Worm (Caenorhabditis elegans): ENCODE results near the gene K09F5.1.

The K09F5.1 gene

ce11 chrX:7726351-7726750 is 13.1 kb upstream of the K09F5.1 start:
- TF ChIP-seq nhr-28 (tag; optimal IDR thresholded peaks at IDR 0.05): no peak
- no peak for TF ChIP-seq egl-27 (tag; optimal IDR thresholded peaks at IDR 0.05)
- TF ChIP-seq skn-1 (tag; optimal IDR thresholded peaks at IDR 0.05): no peak
- TF ChIP-seq nhr-43 (tag; optimal IDR thresholded peaks at IDR 0.05; ENCODE audit: poor library complexity, severe bottlenecking): no peak
- no peak for TF ChIP-seq aly-2 (tag; optimal IDR thresholded peaks at IDR 0.05)
- no peak for TF ChIP-seq R02D3.7 (tag; optimal IDR thresholded peaks at IDR 0.05)
- TF ChIP-seq fos-1 (tag; optimal IDR thresholded peaks at IDR 0.05): no peak
- TF ChIP-seq nhr-23 (tag; optimal IDR thresholded peaks at IDR 0.05): no peak
- TF ChIP-seq pha-4 (tag; optimal IDR thresholded peaks at IDR 0.05): no peak
- TF ChIP-seq nfya-1 (tag; optimal IDR thresholded peaks at IDR 0.05; ENCODE audit: insufficient read depth): no peak

ce11 chrX:7727601-7728000 is 11.9 kb upstream of the K09F5.1 start, which contains the start of gene vit-1:
vit-1 (plus strand) TSS chrX:7727889.
- no peak for TF ChIP-seq lin-39 (tag; optimal IDR thresholded peaks at IDR 0.05)
- no peak for TF ChIP-seq nhr-76 (tag; optimal IDR thresholded peaks at IDR 0.05)
- TF ChIP-seq nhr-28 (tag; optimal IDR thresholded peaks at IDR 0.05): no peak
- TF ChIP-seq nhr-12 (tag; optimal IDR thresholded peaks at IDR 0.05): no peak
- no peak for TF ChIP-seq ceh-9 (tag; optimal IDR thresholded peaks at IDR 0.05)
- TF ChIP-seq lin-15B (tag; optimal IDR thresholded peaks at IDR 0.05): no peak
- no peak for TF ChIP-seq ztf-4 (tag; optimal IDR thresholded peaks at IDR 0.05)
- no peak for TF ChIP-seq ama-1 (optimal IDR thresholded peaks at IDR 0.05)
- TF ChIP-seq ceh-82 (tag; optimal IDR thresholded peaks at IDR 0.05): no peak
- TF ChIP-seq fkh-10 (GFP tag; optimal IDR thresholded peaks at IDR 0.05): no peak
- TF ChIP-seq tbx-2 (tag; optimal IDR thresholded peaks at IDR 0.05): no peak
- TF ChIP-seq elt-3 (tag; optimal IDR thresholded peaks at IDR 0.05): no peak
- no peak for TF ChIP-seq ceh-28 (tag; optimal IDR thresholded peaks at IDR 0.05)
- TF ChIP-seq lsy-12 (tag; optimal IDR thresholded peaks at IDR 0.05): no peak
- no peak for TF ChIP-seq pha-4 (tag; optimal IDR thresholded peaks at IDR 0.05)
- TF ChIP-seq nhr-11 (tag; optimal IDR thresholded peaks at IDR 0.05): no peak
- TF ChIP-seq aly-2 (tag; optimal IDR thresholded peaks at IDR 0.05): no peak
- TF ChIP-seq nhr-23 (tag; optimal IDR thresholded peaks at IDR 0.05): no peak
- TF ChIP-seq zag-1 (tag; optimal IDR thresholded peaks at IDR 0.05): no peak

- no peak for TF ChIP-seq nhr-25 (tag; optimal IDR thresholded peaks at IDR 0.05)
- no peak for TF ChIP-seq nhr-67 (tag; optimal IDR thresholded peaks at IDR 0.05)
Observed at ce11 chrX:7733571-7733970, 5.9 kb upstream of the K09F5.1 start.

- TF ChIP-seq nhr-11 (tag; optimal IDR thresholded peaks at IDR 0.05) (no peak), tbx-2 (tag; optimal IDR thresholded peaks at IDR 0.05) (no peak), ceh-28 (tag; optimal IDR thresholded peaks at IDR 0.05) (no peak), nhr-23 (tag; optimal IDR thresholded peaks at IDR 0.05) (no peak), elt-2 (tag; optimal IDR thresholded peaks at IDR 0.05) (no peak), ceh-9 (tag; optimal IDR thresholded peaks at IDR 0.05) (no peak), nhr-25 (tag; optimal IDR thresholded peaks at IDR 0.05) (no peak), R02D3.7 (tag; optimal IDR thresholded peaks at IDR 0.05) (no peak), nhr-12 (tag; optimal IDR thresholded peaks at IDR 0.05) (no peak), egl-27 (tag; optimal IDR thresholded peaks at IDR 0.05) (no peak), elt-1 (tag; optimal IDR thresholded peaks at IDR 0.05) (no peak), jun-1 (tag; optimal IDR thresholded peaks at IDR 0.05) (no peak), nhr-237 (tag; optimal IDR thresholded peaks at IDR 0.05) (no peak), sea-2 (GFP tag; optimal IDR thresholded peaks at IDR 0.05) (no peak), pha-4 (tag; optimal IDR thresholded peaks at IDR 0.05) (no peak)
Observed at ce11 chrX:7736171-7736570, 3.3 kb upstream of the K09F5.1 start, which contains the start of gene set-12. set-12 (minus strand) TSS chrX:7736271.

- TF ChIP-seq ama-1 (optimal IDR thresholded peaks at IDR 0.05) (no peak), fos-1 (tag; optimal IDR thresholded peaks at IDR 0.05) (no peak)
Observed at ce11 chrX:7743939-7744338, 4.5 kb downstream of the K09F5.1 start, which contains the start of gene ref-2. ref-2 (plus strand) TSS chrX:7744239.

ce11 chrX:7745386-7745785 is 5.9 kb downstream of the K09F5.1 start:
- TF ChIP-seq jun-1 (tag; optimal IDR thresholded peaks at IDR 0.05): no peak
- TF ChIP-seq nfya-1 (tag; optimal IDR thresholded peaks at IDR 0.05; ENCODE audit: insufficient read depth): peak; percentile 52

All from whole organism, L3 larva.